Worm (Caenorhabditis elegans) whole organism, L1 larva: Measurements from ENCODE around the gene srw-34.

ENCODE experiments used
- C04F5.9 ChIP-seq: sonication (generic microtip); optimal IDR thresholded peaks from 2 replicates; lab custom pipeline; 2016; ENCODE audit warnings: missing genetic modification characterization, missing compliant biosample characterization
- alr-1 ChIP-seq: fragments of 200-800 bp; sonication (Bioruptor generic); optimal IDR thresholded peaks from 2 replicates; lab custom pipeline; 2018; ENCODE audit warnings: borderline replicate concordance, mild to moderate bottlenecking, missing genetic modification characterization, missing compliant biosample characterization
- ama-1 ChIP-seq: fragments of 150-350 bp; optimal IDR thresholded peaks from 2 replicates; lab custom pipeline; 2014
- ceh-63 ChIP-seq: fragments of 200-800 bp; sonication (Bioruptor generic); optimal IDR thresholded peaks from 2 replicates; lab custom pipeline; 2018; ENCODE audit warnings: mild to moderate bottlenecking, missing genetic modification characterization, missing compliant biosample characterization
- ceh-8 ChIP-seq: fragments of 200-800 bp; sonication (Bioruptor generic); optimal IDR thresholded peaks from 2 replicates; lab custom pipeline; 2018; ENCODE audit warnings: mild to moderate bottlenecking, missing genetic modification characterization, moderate library complexity, missing compliant biosample characterization
- ceh-88 ChIP-seq: fragments of 200-800 bp; sonication (Bioruptor generic); IDR thresholded peaks from 2 replicates; pipeline ENCODE4 v1.3.6; 2022; ENCODE audit warnings: missing genetic modification characterization, missing compliant biosample characterization
- ces-1 ChIP-seq: fragments of 150-350 bp; optimal IDR thresholded peaks from 2 replicates; lab custom pipeline; 2014; ENCODE audit warnings: missing biosample characterization, missing genetic modification reagents, missing genetic modification characterization
- dpl-1 ChIP-seq, 3 experiments: fragments of 150-350 bp in 2 of 3; sonication (generic microtip) in 1 of 3; optimal IDR thresholded peaks; 2 replicates each; lab custom pipeline; 2014 to 2017; ENCODE audit warnings: missing biosample characterization in 3 of 3, missing genetic modification characterization in 3 of 3, missing genetic modification reagents in 3 of 3
- dsc-1 ChIP-seq: sonication (generic microtip); optimal IDR thresholded peaks from 2 replicates; lab custom pipeline; 2016; ENCODE audit warnings: mild to moderate bottlenecking, missing genetic modification characterization, missing compliant biosample characterization
- efl-1 ChIP-seq, 4 experiments: fragments of 150-350 bp; optimal IDR thresholded peaks in 3 of 4; peaks in 1 of 4; 1 replicate in 1 of 4; 2 replicates in 3 of 4; lab custom pipeline; 2014; ENCODE audit warnings: missing biosample characterization in 2 of 4, missing genetic modification characterization in 2 of 4, missing genetic modification reagents in 2 of 4
- egl-13 ChIP-seq: sonication (generic microtip); optimal IDR thresholded peaks from 2 replicates; lab custom pipeline; 2016; ENCODE audit warnings: missing genotype, missing genetic modification reagents, missing genetic modification characterization, missing compliant biosample characterization
- egl-27 ChIP-seq, 2 experiments: fragments of 150-350 bp in 1 of 2; sonication (generic microtip); optimal IDR thresholded peaks; 3 replicates each; lab custom pipeline; 2017 to 2018; ENCODE audit warnings: missing biosample characterization in 2 of 2, missing genetic modification characterization in 2 of 2, missing genetic modification reagents in 2 of 2
- ets-5 ChIP-seq: fragments of 200-800 bp; sonication (Bioruptor generic); IDR thresholded peaks from 2 replicates; pipeline ENCODE4 v1.3.6; 2022; ENCODE audit warnings: missing genetic modification characterization, missing compliant biosample characterization
- fkh-4 ChIP-seq: sonication (generic microtip); optimal IDR thresholded peaks from 2 replicates; lab custom pipeline; 2016; ENCODE audit warnings: missing compliant biosample characterization, missing genetic modification characterization, borderline replicate concordance
- fkh-8 ChIP-seq: sonication (generic microtip); optimal IDR thresholded peaks from 2 replicates; lab custom pipeline; 2016; ENCODE audit warnings: mild to moderate bottlenecking, missing genetic modification characterization, missing compliant biosample characterization
- fos-1 ChIP-seq: fragments of 150-350 bp; optimal IDR thresholded peaks from 2 replicates; lab custom pipeline; 2014; ENCODE audit warnings: missing biosample characterization, missing genetic modification characterization
- grh-1 ChIP-seq: fragments of 200-800 bp; sonication (Bioruptor generic); IDR thresholded peaks from 2 replicates; pipeline ENCODE4 v1.3.6; 2022; ENCODE audit warnings: missing genetic modification reagents, missing genetic modification characterization, missing compliant biosample characterization
- hlh-17 ChIP-seq: fragments of 200-800 bp; sonication (Bioruptor generic); optimal IDR thresholded peaks from 2 replicates; lab custom pipeline; 2018; ENCODE audit warnings: missing genetic modification characterization, mild to moderate bottlenecking, missing compliant biosample characterization, moderate library complexity, borderline replicate concordance
- hlh-4 ChIP-seq: sonication (generic microtip); optimal IDR thresholded peaks from 2 replicates; lab custom pipeline; 2016; ENCODE audit warnings: mild to moderate bottlenecking, missing genetic modification characterization, missing compliant biosample characterization
- hpl-2 ChIP-seq: fragments of 150-350 bp; optimal IDR thresholded peaks from 2 replicates; lab custom pipeline; 2014; ENCODE audit warnings: missing biosample characterization, missing genetic modification reagents, missing genetic modification characterization
- isw-1 ChIP-seq: fragments of 200-800 bp; sonication (Bioruptor generic); IDR thresholded peaks from 2 replicates; pipeline ENCODE4 v1.3.6; 2022; ENCODE audit warnings: missing genetic modification characterization, missing compliant biosample characterization
- lin-13 ChIP-seq: fragments of 150-350 bp; optimal IDR thresholded peaks from 2 replicates; lab custom pipeline; 2014; ENCODE audit warnings: missing biosample characterization, missing genetic modification reagents, missing genetic modification characterization
- lin-14 ChIP-seq: fragments of 200-800 bp; sonication (Bioruptor generic); optimal IDR thresholded peaks from 2 replicates; lab custom pipeline; 2018; ENCODE audit warnings: mild to moderate bottlenecking, missing genetic modification characterization, moderate library complexity, missing compliant biosample characterization
- lin-35 ChIP-seq, 2 experiments: fragments of 150-350 bp; optimal IDR thresholded peaks; 2 replicates each; lab custom pipeline; 2014; ENCODE audit warnings: missing biosample characterization in 2 of 2, missing genetic modification characterization in 2 of 2, missing genetic modification reagents in 2 of 2
- lin-39 ChIP-seq: fragments of 150-350 bp; optimal IDR thresholded peaks from 2 replicates; lab custom pipeline; 2014; ENCODE audit warnings: missing biosample characterization, missing genetic modification reagents, missing genetic modification characterization
- lsy-2 ChIP-seq, 2 experiments: fragments of 150-350 bp; optimal IDR thresholded peaks; 2 replicates each; lab custom pipeline; 2014; ENCODE audit warnings: missing biosample characterization in 2 of 2, missing genetic modification characterization in 2 of 2
- mab-9 ChIP-seq: fragments of 200-800 bp; sonication (Bioruptor generic); IDR thresholded peaks from 2 replicates; pipeline ENCODE4 v1.3.6; 2022; ENCODE audit warnings: missing genetic modification reagents, missing genetic modification characterization, missing compliant biosample characterization
- mdl-1 ChIP-seq, 2 experiments: fragments of 150-350 bp; optimal IDR thresholded peaks; 2 replicates each; lab custom pipeline; 2014 to 2017; ENCODE audit warnings: missing biosample characterization in 2 of 2, missing genetic modification characterization in 2 of 2, inconsistent platforms in 1 of 2
- mef-2 ChIP-seq: fragments of 150-350 bp; optimal IDR thresholded peaks from 2 replicates; lab custom pipeline; 2014; ENCODE audit warnings: missing biosample characterization, missing genetic modification characterization
- nhr-11 ChIP-seq: fragments of 150-350 bp; optimal IDR thresholded peaks from 2 replicates; lab custom pipeline; 2014; ENCODE audit warnings: missing biosample characterization, missing genetic modification characterization
- nhr-19 ChIP-seq: fragments of 200-800 bp; sonication (Bioruptor generic); conservative IDR thresholded peaks from 2 replicates; pipeline ENCODE4 v1.3.6; 2022; ENCODE audit warnings: missing genetic modification characterization, missing compliant biosample characterization
- nhr-20 ChIP-seq: sonication (generic microtip); optimal IDR thresholded peaks from 2 replicates; lab custom pipeline; 2016; ENCODE audit warnings: mild to moderate bottlenecking, missing genetic modification characterization, missing compliant biosample characterization
- nhr-237 ChIP-seq: fragments of 150-350 bp; optimal IDR thresholded peaks from 2 replicates; lab custom pipeline; 2014; ENCODE audit warnings: missing biosample characterization, missing genetic modification characterization
- nhr-28 ChIP-seq: fragments of 150-350 bp; optimal IDR thresholded peaks from 2 replicates; lab custom pipeline; 2014; ENCODE audit warnings: missing biosample characterization, missing genetic modification characterization
- nhr-71 ChIP-seq: sonication (generic microtip); optimal IDR thresholded peaks from 2 replicates; lab custom pipeline; 2016; ENCODE audit warnings: mild to moderate bottlenecking, missing genetic modification characterization, moderate library complexity, missing compliant biosample characterization
- nhr-84 ChIP-seq: sonication (generic microtip); optimal IDR thresholded peaks from 2 replicates; lab custom pipeline; 2017; ENCODE audit warnings: missing biosample characterization, missing genetic modification characterization
- pqm-1 ChIP-seq: sonication (generic microtip); optimal IDR thresholded peaks from 3 replicates; lab custom pipeline; 2017; ENCODE audit warnings: missing biosample characterization, missing genetic modification characterization
- sox-4 ChIP-seq: sonication (generic microtip); optimal IDR thresholded peaks from 2 replicates; lab custom pipeline; 2016; ENCODE audit warnings: missing genetic modification characterization, missing compliant biosample characterization
- tbx-2 ChIP-seq: sonication (generic microtip); optimal IDR thresholded peaks from 2 replicates; lab custom pipeline; 2016; ENCODE audit warnings: missing genetic modification characterization, missing compliant biosample characterization
- unc-130 ChIP-seq: fragments of 150-350 bp; optimal IDR thresholded peaks from 2 replicates; lab custom pipeline; 2017; ENCODE audit warnings: missing biosample characterization, missing genetic modification characterization, inconsistent platforms
- unc-30 ChIP-seq: sonication (generic microtip); optimal IDR thresholded peaks from 2 replicates; lab custom pipeline; 2017; ENCODE audit warnings: missing biosample characterization, missing genetic modification characterization
- unc-86 ChIP-seq: sonication (generic microtip); optimal IDR thresholded peaks from 2 replicates; lab custom pipeline; 2016; ENCODE audit warnings: missing genetic modification characterization, missing compliant biosample characterization
- unc-98 ChIP-seq: fragments of 200-800 bp; sonication (Bioruptor generic); IDR thresholded peaks from 2 replicates; pipeline ENCODE4 v1.3.6; 2022; ENCODE audit warnings: missing genetic modification characterization, missing compliant biosample characterization
- zag-1 ChIP-seq: fragments of 150-350 bp; optimal IDR thresholded peaks from 2 replicates; lab custom pipeline; 2014; ENCODE audit warnings: missing biosample characterization, missing genetic modification characterization
- ztf-11 ChIP-seq, 2 experiments: sonication (generic microtip); optimal IDR thresholded peaks; 2 replicates each; lab custom pipeline; 2016 to 2017; ENCODE audit warnings: missing genetic modification characterization in 2 of 2, missing biosample characterization in 1 of 2, missing compliant biosample characterization in 1 of 2
- ztf-4 ChIP-seq: fragments of 150-350 bp; optimal IDR thresholded peaks from 2 replicates; lab custom pipeline; 2014; ENCODE audit warnings: missing biosample characterization, missing genetic modification characterization

The srw-34 gene

DNA sequence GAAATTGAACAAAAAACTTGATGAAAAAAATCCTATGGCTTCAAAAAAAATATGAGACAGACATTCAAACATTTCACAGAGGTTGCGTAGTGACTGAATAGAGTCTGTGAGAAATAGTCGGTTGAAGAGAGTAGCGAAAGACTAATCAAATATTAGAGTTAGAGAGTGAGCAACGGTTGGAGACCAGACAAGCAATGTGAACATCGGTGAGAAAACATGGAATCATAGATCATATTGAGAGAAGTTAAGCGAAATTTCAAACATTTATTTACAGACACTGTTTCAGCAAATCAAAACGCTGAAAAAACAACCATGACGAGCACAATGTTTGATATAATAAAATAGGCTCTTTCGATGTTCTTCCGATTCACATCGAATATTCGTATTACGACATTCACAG, 15.5 kb downstream of the srw-34 start:
- TF ChIP-seq fos-1 (tag; lab: Kevin White, UChicago) (no peak), alr-1 (tag; lab: Kevin White, UChicago) (no peak), ama-1 (no peak), unc-86 (tag; lab: Kevin White, UChicago) (no peak), C04F5.9 (no peak), grh-1 (GFP tag; lab: Robert Waterston, UW) (no peak), lin-14 (GFP tag; lab: Kevin White, UChicago) (peak; percentile 8), dsc-1 (tag; lab: Kevin White, UChicago) (no peak)
- TF ChIP-seq, all 84 proteins: peak for 1

DNA sequence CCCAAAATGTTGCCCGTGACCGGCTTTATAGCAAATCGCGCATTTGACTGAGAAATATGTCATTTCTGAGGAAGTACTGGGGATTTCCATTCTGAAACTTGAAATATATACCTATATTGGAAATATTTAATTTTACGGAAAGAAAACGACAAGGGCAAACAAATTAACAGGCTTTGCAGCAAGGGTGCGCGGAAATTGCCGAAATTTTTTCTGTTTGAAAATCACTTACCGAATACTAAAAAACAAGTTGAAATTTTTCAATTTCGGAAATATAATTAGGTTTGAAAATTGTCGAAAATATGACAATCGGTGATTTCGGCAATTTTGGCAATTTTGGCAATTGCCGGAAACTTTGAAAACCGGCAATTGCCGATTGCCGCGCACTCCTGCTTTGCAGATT, 16.3 kb downstream of the srw-34 start, which contains the start of gene nhr-54:
nhr-54 (minus strand) TSS at position 101 of the 400 bp plus-strand sequence.
- TF ChIP-seq mab-9 (GFP tag; lab: Robert Waterston, UW) (no peak), hlh-4 (tag; lab: Kevin White, UChicago) (no peak), nhr-71 (tag; lab: Kevin White, UChicago) (no peak), fkh-4 (tag; lab: Kevin White, UChicago) (no peak), ceh-88 (GFP tag; lab: Robert Waterston, UW) (no peak), ets-5 (GFP tag; lab: Robert Waterston, UW) (no peak), egl-13 (tag; lab: Kevin White, UChicago) (no peak)

DNA sequence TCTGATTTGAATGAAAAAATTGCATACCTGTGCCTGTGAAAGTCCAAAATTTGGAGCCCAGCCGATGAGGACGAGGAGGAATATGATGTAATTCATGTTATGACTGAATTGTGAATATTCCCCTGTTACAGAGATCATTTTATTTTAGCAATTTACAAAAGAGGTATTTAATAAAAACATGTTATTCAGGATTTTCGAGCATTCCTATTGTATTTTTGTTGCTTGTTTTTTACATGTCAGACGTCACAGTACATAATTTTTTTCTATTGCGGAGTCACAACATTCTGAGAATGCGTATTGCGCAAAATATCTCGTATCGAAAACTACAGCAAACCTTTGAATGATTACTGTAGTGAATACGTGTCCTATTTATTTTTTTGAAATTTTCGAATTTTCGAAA, 19.0 kb downstream of the srw-34 start, which contains the start of gene F36D3.14:
F36D3.14 (minus strand) TSS at position 101 of the 400 bp plus-strand sequence.
- TF ChIP-seq nhr-84 (tag; lab: Kevin White, UChicago) (no peak), nhr-11 (tag; lab: Kevin White, UChicago) (no peak), ztf-11 (tag; optimal IDR thresholded peaks at IDR 0.05; lab: Kevin White, UChicago) (no peak), fkh-8 (tag; lab: Kevin White, UChicago) (no peak), efl-1 (optimal IDR thresholded peaks at IDR 0.05; lab: Kevin White, UChicago) (no peak), efl-1 (GFP tag; optimal IDR thresholded peaks at IDR 0.05 in 1 of 2; lab: Kevin White, UChicago) (no peak), hlh-17 (GFP tag; lab: Kevin White, UChicago) (no peak), unc-130 (tag; lab: Kevin White, UChicago) (no peak), grh-1 (GFP tag; lab: Robert Waterston, UW) (no peak), egl-27 (tag; optimal IDR thresholded peaks at IDR 0.05; lab: Kevin White, UChicago) (no peak), hpl-2 (no peak), nhr-20 (no peak), lin-35 (GFP tag; optimal IDR thresholded peaks at IDR 0.05; lab: Kevin White, UChicago) (no peak), lin-14 (GFP tag; lab: Kevin White, UChicago) (no peak), lsy-2 (tag; optimal IDR thresholded peaks at IDR 0.05; lab: Kevin White, UChicago) (no peak), isw-1 (no peak), nhr-237 (tag; lab: Kevin White, UChicago) (no peak), unc-30 (tag; lab: Kevin White, UChicago) (no peak), zag-1 (tag; lab: Kevin White, UChicago) (no peak)

DNA sequence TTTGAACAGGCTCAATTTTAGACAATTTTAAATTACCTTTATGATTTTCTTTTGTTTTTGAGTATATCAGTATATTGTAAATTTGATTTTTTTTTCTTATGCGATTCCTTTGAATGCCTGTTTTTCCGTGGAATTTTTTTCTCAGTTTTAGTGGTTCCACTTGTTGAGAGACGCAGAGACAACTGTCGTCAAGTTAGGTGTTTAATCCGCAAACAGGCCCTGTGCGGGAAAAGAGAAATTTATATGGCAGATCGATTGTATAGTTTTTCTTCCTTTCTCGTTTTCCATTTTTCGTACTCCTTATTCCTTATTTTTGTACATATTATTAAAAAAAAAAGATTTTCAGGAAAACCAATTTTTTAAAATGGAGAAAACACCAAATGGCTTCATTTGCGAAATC, 23.1 kb downstream of the srw-34 start, which contains the start of gene F36D3.1:
F36D3.1 (plus strand) TSS at position 347 of the 400 bp plus-strand sequence.
- TF ChIP-seq pqm-1 (tag; lab: Kevin White, UChicago) (no peak), lin-35 (GFP tag; optimal IDR thresholded peaks at IDR 0.05; lab: Kevin White, UChicago) (peak; percentile 78 to 92), nhr-237 (tag; lab: Kevin White, UChicago) (no peak), unc-98 (GFP tag; lab: Robert Waterston, UW) (no peak), nhr-19 (GFP tag; lab: Robert Waterston, UW) (peak; percentile 26; the same call in 1 of the 2 replicates), zag-1 (tag; lab: Kevin White, UChicago) (no peak), unc-30 (tag; lab: Kevin White, UChicago) (no peak), sox-4 (tag; lab: Kevin White, UChicago) (no peak), dpl-1 (GFP tag; optimal IDR thresholded peaks at IDR 0.05; lab: Kevin White, UChicago) (peak; percentile 83 to 90 (median 85)), ceh-88 (GFP tag; lab: Robert Waterston, UW) (no peak), ztf-4 (tag; lab: Kevin White, UChicago) (no peak), mdl-1 (tag; optimal IDR thresholded peaks at IDR 0.05; lab: Kevin White, UChicago) (no peak), lin-13 (GFP tag; lab: Kevin White, UChicago) (peak; percentile 45), lin-14 (GFP tag; lab: Kevin White, UChicago) (peak; percentile 42), lin-39 (tag; lab: Kevin White, UChicago) (no peak), hlh-4 (tag; lab: Kevin White, UChicago) (no peak), ces-1 (GFP tag; lab: Kevin White, UChicago) (no peak), mef-2 (tag; lab: Kevin White, UChicago) (no peak), nhr-28 (tag; lab: Kevin White, UChicago) (no peak), tbx-2 (peak; percentile 28), ceh-63 (GFP tag; lab: Kevin White, UChicago) (no peak), lsy-2 (tag; optimal IDR thresholded peaks at IDR 0.05; lab: Kevin White, UChicago) (peak; percentile 57 to 83), mab-9 (GFP tag; lab: Robert Waterston, UW) (no peak), ceh-8 (GFP tag; lab: Kevin White, UChicago) (no peak)
